Worm (Caenorhabditis elegans) whole organism, dauer: Measurements from ENCODE around the gene F33G12.6.

Source experiments
- unc-62 ChIP-seq: sonication (generic microtip); optimal IDR thresholded peaks from 2 replicates; lab custom pipeline; 2017; ENCODE audit warnings: missing biosample characterization, missing genetic modification reagents, missing genetic modification characterization

Gene F33G12.6

DNA sequence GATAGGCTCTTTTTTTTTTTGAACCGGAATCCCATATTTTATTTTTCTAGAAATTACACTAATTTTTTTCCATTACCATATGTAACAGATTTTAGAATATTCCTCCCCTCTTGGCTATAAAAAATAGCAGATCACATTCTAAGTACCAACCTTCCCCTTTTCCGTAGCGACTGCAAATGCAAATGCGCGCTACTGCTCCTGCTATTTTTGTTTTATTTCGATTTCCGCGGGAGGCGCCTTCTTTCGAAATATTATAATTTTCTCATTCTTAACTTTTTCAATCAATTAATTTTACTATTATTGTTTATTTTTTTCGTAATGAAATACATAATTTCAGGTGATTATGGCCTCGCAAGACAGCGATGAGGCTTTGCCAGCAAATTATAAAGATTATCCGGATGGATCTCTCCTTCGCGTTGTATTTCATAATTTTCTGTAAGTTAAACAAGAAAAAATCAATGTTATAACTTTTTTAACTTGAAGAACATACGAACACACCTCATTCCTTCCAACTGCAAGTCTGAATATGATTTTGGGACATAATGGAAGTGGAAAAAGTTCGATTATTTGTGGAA, 12.2 kb downstream of the F33G12.6 start, which contains the start of gene smc-5:
smc-5 (plus strand) TSS at position 332 of the 575 bp plus-strand sequence.
- no peak for TF ChIP-seq unc-62 (GFP tag; lab: Kevin White, UChicago)

ce11 chrII:5066967-5067366, 17.3 kb downstream of the F33G12.6 start:
- no peak for TF ChIP-seq unc-62 (GFP tag; lab: Kevin White, UChicago)

DNA sequence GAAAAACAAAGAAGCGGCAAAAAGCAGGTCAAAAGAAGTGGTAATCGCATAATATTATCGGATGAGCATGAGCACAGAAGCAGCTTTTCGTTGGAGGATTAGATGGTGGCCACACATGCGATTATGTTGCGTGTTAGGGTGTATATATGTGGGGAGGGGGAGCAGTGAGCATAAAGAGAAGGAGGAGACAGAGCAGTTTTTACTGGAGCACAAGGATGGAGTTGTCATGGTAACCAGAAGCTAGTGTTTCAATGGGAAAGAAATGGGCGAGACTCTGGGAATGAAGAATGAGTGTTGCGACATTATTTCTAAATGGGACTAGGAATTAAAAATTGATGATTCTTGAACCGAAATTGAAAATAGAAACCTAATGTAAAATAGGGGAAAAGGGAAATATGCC, 18.2 kb downstream of the F33G12.6 start, which contains the start of gene C27A2.8:
C27A2.8 (minus strand) TSS at position 117 of the 400 bp plus-strand sequence.
- TF ChIP-seq unc-62 (GFP tag; lab: Kevin White, UChicago): no peak

- TF ChIP-seq unc-62 (GFP tag; lab: Kevin White, UChicago): no peak
Observed at ce11 chrII:5069525-5069924, 19.8 kb downstream of the F33G12.6 start, which contains the start of gene idpb-2. TSS of gene idpb-2 (minus strand) at chrII:5069625.

- no peak for TF ChIP-seq unc-62 (GFP tag; lab: Kevin White, UChicago)
Observed at ce11 chrII:5071265-5071664, 21.6 kb downstream of the F33G12.6 start, which contains the start of gene C27A2.7. TSS of gene C27A2.7 (minus strand) at chrII:5071365.

- TF ChIP-seq unc-62 (GFP tag; lab: Kevin White, UChicago): no peak
Observed at ce11 chrII:5081124-5081913, 31.6 kb downstream of the F33G12.6 start, which contains the start of gene dsh-2. TSS of gene dsh-2 (minus strand) at chrII:5081174.

- no peak for TF ChIP-seq unc-62 (GFP tag; lab: Kevin White, UChicago)
Observed at ce11 chrII:5083341-5083740, 33.6 kb downstream of the F33G12.6 start, which contains the start of gene C04G6.4. TSS of gene C04G6.4 (minus strand) at chrII:5083441.

- no peak for TF ChIP-seq unc-62 (GFP tag; lab: Kevin White, UChicago)
Observed at ce11 chrII:5084225-5084624, 34.5 kb downstream of the F33G12.6 start.

DNA sequence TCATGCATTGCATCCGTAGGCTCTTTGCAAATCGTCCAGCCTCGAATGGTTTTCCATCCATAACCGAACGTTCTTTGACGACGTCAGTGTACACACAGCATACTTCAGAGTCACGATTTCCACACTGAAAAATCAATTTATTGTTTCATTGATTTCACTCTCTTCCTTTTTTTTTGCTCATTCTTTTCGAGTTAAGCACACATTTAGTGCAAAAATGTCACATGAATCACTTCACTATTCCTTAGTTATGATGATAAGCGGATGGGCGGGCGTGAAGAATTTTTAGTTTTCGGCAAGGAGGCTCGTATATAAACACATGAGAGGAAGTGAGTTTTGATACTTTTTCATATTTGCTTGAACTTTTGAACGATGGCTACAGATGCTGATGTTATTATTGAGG, 35.7 kb downstream of the F33G12.6 start, which contains the start of gene txt-9:
txt-9 (plus strand) TSS at position 336 of the 400 bp plus-strand sequence.
- TF ChIP-seq unc-62 (GFP tag; lab: Kevin White, UChicago): no peak

ce11 chrII:5086143-5086542, 36.4 kb downstream of the F33G12.6 start:
- no peak for TF ChIP-seq unc-62 (GFP tag; lab: Kevin White, UChicago)

DNA sequence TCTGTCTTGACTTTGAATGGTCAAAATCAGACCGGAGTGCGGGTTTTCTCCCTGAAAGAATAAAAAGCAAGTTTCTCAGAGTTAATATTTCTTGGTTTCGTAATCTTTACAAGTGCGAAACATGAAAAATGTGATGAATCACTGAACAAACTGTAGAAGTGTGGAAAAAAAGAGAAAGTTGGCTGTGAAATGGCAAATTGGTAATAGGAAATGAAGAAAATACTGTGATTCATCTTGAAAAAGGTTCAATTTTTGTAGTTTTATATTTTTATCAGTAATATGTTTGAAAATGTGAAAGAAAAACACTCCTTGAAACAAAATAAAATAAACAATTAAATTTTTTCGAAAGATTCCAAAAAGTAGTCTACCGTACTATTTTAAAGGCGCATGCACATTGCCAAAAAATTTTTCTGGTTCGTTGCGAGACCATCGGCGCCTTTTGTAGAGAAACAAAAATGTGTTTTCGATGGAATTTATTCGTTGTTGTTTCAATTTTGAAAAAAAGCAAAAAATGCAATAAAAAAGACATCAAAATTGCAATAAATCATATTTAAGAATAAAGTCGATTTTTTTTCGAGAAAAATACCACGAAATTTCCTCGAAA, 42.0 kb downstream of the F33G12.6 start, which contains the start of gene pld-1:
pld-1 (minus strand) TSS at position 51 of the 604 bp plus-strand sequence.
- TF ChIP-seq unc-62 (GFP tag; lab: Kevin White, UChicago): no peak

- TF ChIP-seq unc-62 (GFP tag; lab: Kevin White, UChicago): no peak
Observed at ce11 chrII:5092362-5093281, 42.9 kb downstream of the F33G12.6 start, which contains the start of gene C04G6.2. TSS of gene C04G6.2 (plus strand) at chrII:5093231.

DNA sequence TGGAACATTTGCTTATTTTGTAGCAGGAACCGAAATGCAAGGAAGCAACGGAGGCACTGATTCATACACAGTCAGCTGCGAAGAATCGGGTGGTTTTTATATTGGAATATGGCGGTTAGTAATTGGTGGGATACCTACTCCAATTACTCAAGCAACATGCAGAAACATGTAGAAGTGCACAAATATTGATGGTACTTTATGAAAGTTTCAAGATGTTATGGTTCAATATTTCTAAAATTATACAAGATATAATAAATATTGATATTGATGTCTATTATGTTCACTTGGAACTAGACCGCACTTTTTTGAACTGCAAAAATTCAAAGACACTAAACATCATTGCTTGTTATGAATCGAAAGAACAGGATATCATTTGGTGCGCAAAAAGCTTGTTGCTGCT, 44.2 kb downstream of the F33G12.6 start, which contains the start of gene C04G6.13:
C04G6.13 (plus strand) TSS at position 301 of the 400 bp plus-strand sequence.
- TF ChIP-seq unc-62 (GFP tag; lab: Kevin White, UChicago): no peak

DNA sequence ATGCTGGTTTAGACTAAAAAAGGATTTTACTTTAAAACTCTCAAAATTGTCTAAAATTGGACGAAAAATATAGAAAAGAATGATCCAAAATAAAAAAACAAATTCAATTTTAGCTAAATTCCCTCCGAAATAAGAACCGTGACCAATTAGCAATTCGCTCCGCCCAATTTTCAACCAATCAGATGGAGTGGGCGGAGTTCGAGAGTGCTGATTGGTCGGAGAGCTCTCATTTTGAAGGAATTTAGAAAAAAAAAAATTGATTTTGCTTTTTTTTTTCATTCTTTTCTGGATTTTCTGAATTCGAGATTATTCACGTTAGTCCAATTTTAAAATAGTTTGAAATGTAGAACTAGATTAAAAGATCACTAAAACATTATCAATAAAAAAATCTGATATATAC, 49.3 kb downstream of the F33G12.6 start:
- TF ChIP-seq unc-62 (GFP tag; lab: Kevin White, UChicago): no peak
